Fruit fly (Drosophila melanogaster) S2 (cell line): ENCODE data around the gene Duba.

Experiments
- CG8478 ChIP-seq: fragments of >200 bp; optimal IDR thresholded peaks from 2 replicates; lab custom pipeline; 2018
- CTCF ChIP-seq, 2 experiments: fragments of >200 bp; optimal IDR thresholded peaks; 2 replicates each; lab custom pipeline; 2018

Duba gene

dm6 chr3L:11555662-11556460, 53.4 kb downstream of the Duba start:
- TF ChIP-seq CG8478 (no peak), CTCF (optimal IDR thresholded peaks at IDR 0.05; lab: Kevin White, UChicago) (no peak)
